Worm (Caenorhabditis elegans) whole organism, midembryonic: Measurements from ENCODE around the gene F56C4.1.

Experiments used
- flt-1 ChIP-seq: fragments of 200-800 bp; sonication (Bioruptor generic); IDR thresholded peaks from 2 replicates; pipeline ENCODE4 v1.3.6; 2022; ENCODE audit warnings: missing genetic modification characterization, missing compliant biosample characterization
- ztf-23 ChIP-seq: fragments of 200-800 bp; sonication (Bioruptor generic); IDR thresholded peaks from 2 replicates; pipeline ENCODE4 v1.3.6; 2022; ENCODE audit warnings: missing genetic modification reagents, missing genetic modification characterization, missing compliant biosample characterization
- ztf-29 ChIP-seq: fragments of 200-800 bp; sonication (Bioruptor generic); IDR thresholded peaks from 2 replicates; pipeline ENCODE4 v1.3.6; 2022; ENCODE audit warnings: missing genetic modification reagents, missing genetic modification characterization, missing compliant biosample characterization

- no peak for TF ChIP-seq flt-1
- TF ChIP-seq ztf-29, result no peak
- TF ChIP-seq ztf-23 (GFP tag; lab: Robert Waterston, UW), result no peak
Measured at ce11 chrIV:10668561-10668960, 31.8 kb downstream of the F56C4.1 start.
